Worm (Caenorhabditis elegans) whole organism, L2 larva: ENCODE data around the gene C07A4.2.

Experiments
- C34F6.9 ChIP-seq: fragments of 150-350 bp; optimal IDR thresholded peaks from 2 replicates; lab custom pipeline; 2014; ENCODE audit warnings: missing biosample characterization, missing genetic modification characterization
- F13H6.1 ChIP-seq: sonication (generic microtip); optimal IDR thresholded peaks from 2 replicates; lab custom pipeline; 2016; ENCODE audit warnings: missing genetic modification characterization, missing compliant biosample characterization
- R02D3.7 ChIP-seq: fragments of 150-350 bp; optimal IDR thresholded peaks from 2 replicates; lab custom pipeline; 2014; ENCODE audit warnings: missing biosample characterization, missing genetic modification characterization
- Y55F3AM.14 ChIP-seq: fragments of 200-800 bp; sonication (Bioruptor generic); optimal IDR thresholded peaks from 2 replicates; lab custom pipeline; 2018; ENCODE audit warnings: mild to moderate bottlenecking, missing genetic modification characterization, missing compliant biosample characterization
- ZK546.5 ChIP-seq: sonication (generic microtip); optimal IDR thresholded peaks from 2 replicates; lab custom pipeline; 2017; ENCODE audit warnings: missing biosample characterization, missing genetic modification characterization
- alr-1 ChIP-seq: fragments of 150-350 bp; optimal IDR thresholded peaks from 2 replicates; lab custom pipeline; 2014; ENCODE audit warnings: missing biosample characterization, missing genetic modification characterization
- aly-2 ChIP-seq: fragments of 150-350 bp; optimal IDR thresholded peaks from 2 replicates; lab custom pipeline; 2014; ENCODE audit warnings: missing biosample characterization, missing genetic modification characterization
- ama-1 ChIP-seq: fragments of 150-350 bp; optimal IDR thresholded peaks from 2 replicates; lab custom pipeline; 2018; ENCODE audit warnings: inconsistent platforms
- blmp-1 ChIP-seq: sonication (generic microtip); optimal IDR thresholded peaks from 2 replicates; lab custom pipeline; 2017; ENCODE audit warnings: missing genetic modification characterization, mild to moderate bottlenecking, missing compliant biosample characterization, antibody characterized with exemption, moderate library complexity; ENCODE audit not compliant: insufficient read depth
- ceh-16 ChIP-seq: fragments of 150-350 bp; optimal IDR thresholded peaks from 2 replicates; lab custom pipeline; 2014; ENCODE audit warnings: missing biosample characterization, missing genetic modification characterization
- ceh-82 ChIP-seq: fragments of 150-350 bp; optimal IDR thresholded peaks from 2 replicates; lab custom pipeline; 2014; ENCODE audit warnings: missing biosample characterization, missing genetic modification characterization
- crh-2 ChIP-seq: sonication (generic microtip); optimal IDR thresholded peaks from 2 replicates; lab custom pipeline; 2017; ENCODE audit warnings: missing biosample characterization, missing genetic modification characterization
- egl-27 ChIP-seq: sonication (generic microtip); optimal IDR thresholded peaks from 3 replicates; lab custom pipeline; 2017; ENCODE audit warnings: missing biosample characterization, missing genetic modification reagents, missing genetic modification characterization
- elt-3 ChIP-seq: sonication (generic microtip); optimal IDR thresholded peaks from 2 replicates; lab custom pipeline; 2017; ENCODE audit warnings: missing biosample characterization, missing genetic modification characterization
- fos-1 ChIP-seq: fragments of 150-350 bp; optimal IDR thresholded peaks from 2 replicates; lab custom pipeline; 2014; ENCODE audit warnings: missing biosample characterization, missing genetic modification characterization
- gmeb-1 ChIP-seq: fragments of 150-350 bp; optimal IDR thresholded peaks from 2 replicates; lab custom pipeline; 2014; ENCODE audit warnings: missing biosample characterization, missing genetic modification characterization
- lin-11 ChIP-seq: fragments of 150-350 bp; sonication (generic microtip); optimal IDR thresholded peaks from 2 replicates; lab custom pipeline; 2014; ENCODE audit warnings: missing biosample characterization, missing genetic modification characterization, inconsistent platforms, mixed read lengths
- lin-13 ChIP-seq: fragments of 150-350 bp; optimal IDR thresholded peaks from 2 replicates; lab custom pipeline; 2014; ENCODE audit warnings: missing biosample characterization, missing genetic modification reagents, missing genetic modification characterization
- lin-39 ChIP-seq: fragments of 150-350 bp; optimal IDR thresholded peaks from 2 replicates; lab custom pipeline; 2014; ENCODE audit warnings: missing biosample characterization, missing genetic modification reagents, missing genetic modification characterization
- lsy-2 ChIP-seq, 2 experiments: fragments of 150-350 bp in 1 of 2; sonication (generic microtip) in 1 of 2; optimal IDR thresholded peaks; 2 replicates each; lab custom pipeline; 2014 to 2017; ENCODE audit warnings: missing biosample characterization in 2 of 2, missing genetic modification characterization in 2 of 2
- mab-5 ChIP-seq: fragments of 150-350 bp; optimal IDR thresholded peaks from 2 replicates; lab custom pipeline; 2014; ENCODE audit warnings: missing biosample characterization, missing genetic modification characterization
- mbf-1 ChIP-seq: sonication (generic microtip); optimal IDR thresholded peaks from 2 replicates; lab custom pipeline; 2017; ENCODE audit warnings: missing biosample characterization, missing genetic modification characterization
- mdl-1 ChIP-seq, 2 experiments: fragments of 150-350 bp in 1 of 2; sonication (generic microtip) in 1 of 2; optimal IDR thresholded peaks; 2 replicates each; lab custom pipeline; 2017; ENCODE audit warnings: missing biosample characterization in 2 of 2, missing genetic modification characterization in 2 of 2
- nhr-10 ChIP-seq: sonication (generic microtip); optimal IDR thresholded peaks from 2 replicates; lab custom pipeline; 2017; ENCODE audit warnings: missing biosample characterization, missing genetic modification characterization
- nhr-11 ChIP-seq: fragments of 150-350 bp; optimal IDR thresholded peaks from 2 replicates; lab custom pipeline; 2014; ENCODE audit warnings: missing biosample characterization, missing genetic modification characterization
- nhr-12 ChIP-seq: fragments of 150-350 bp; optimal IDR thresholded peaks from 2 replicates; lab custom pipeline; 2014; ENCODE audit warnings: missing biosample characterization, missing genetic modification characterization
- nhr-129 ChIP-seq: fragments of 150-350 bp; optimal IDR thresholded peaks from 2 replicates; lab custom pipeline; 2014; ENCODE audit warnings: missing biosample characterization, missing genetic modification characterization
- nhr-21 ChIP-seq: fragments of 150-350 bp; optimal IDR thresholded peaks from 2 replicates; lab custom pipeline; 2014; ENCODE audit warnings: missing biosample characterization, missing genetic modification characterization
- nhr-23 ChIP-seq: fragments of 150-350 bp; optimal IDR thresholded peaks from 2 replicates; lab custom pipeline; 2014; ENCODE audit warnings: missing biosample characterization, missing genetic modification reagents, missing genetic modification characterization
- nhr-25 ChIP-seq: fragments of 150-350 bp; sonication (generic microtip); optimal IDR thresholded peaks from 3 replicates; lab custom pipeline; 2014; ENCODE audit warnings: missing biosample characterization, missing genetic modification characterization
- nhr-6 ChIP-seq: fragments of 150-350 bp; optimal IDR thresholded peaks from 2 replicates; lab custom pipeline; 2014; ENCODE audit warnings: missing biosample characterization, missing genetic modification characterization
- nhr-77 ChIP-seq: fragments of 150-350 bp; optimal IDR thresholded peaks from 2 replicates; lab custom pipeline; 2014; ENCODE audit warnings: missing biosample characterization, missing genetic modification characterization
- peb-1 ChIP-seq: fragments of 150-350 bp; optimal IDR thresholded peaks from 2 replicates; lab custom pipeline; 2014; ENCODE audit warnings: missing biosample characterization, missing genetic modification characterization
- sem-4 ChIP-seq: fragments of 150-350 bp; optimal IDR thresholded peaks from 2 replicates; lab custom pipeline; 2014; ENCODE audit warnings: missing biosample characterization, missing genetic modification reagents, missing genetic modification characterization
- sma-3 ChIP-seq: sonication (generic microtip); optimal IDR thresholded peaks from 2 replicates; lab custom pipeline; 2016; ENCODE audit warnings: missing genetic modification reagents, missing genetic modification characterization, missing compliant biosample characterization
- sma-9 ChIP-seq, 2 experiments: fragments of 150-350 bp in 1 of 2; sonication (generic microtip) in 1 of 2; optimal IDR thresholded peaks; 2 replicates each; lab custom pipeline; 2014 to 2016; ENCODE audit warnings: missing genetic modification characterization in 2 of 2, mild to moderate bottlenecking in 1 of 2, missing biosample characterization in 1 of 2, missing compliant biosample characterization in 1 of 2, missing genetic modification reagents in 1 of 2, moderate library complexity in 1 of 2
- snpc-4 ChIP-seq: fragments of 150-350 bp; optimal IDR thresholded peaks from 2 replicates; lab custom pipeline; 2014; ENCODE audit warnings: missing biosample characterization, missing genetic modification characterization
- unc-39 ChIP-seq: fragments of 150-350 bp; optimal IDR thresholded peaks from 2 replicates; lab custom pipeline; 2014; ENCODE audit warnings: missing biosample characterization, missing genetic modification characterization
- unc-55 ChIP-seq: fragments of 150-350 bp; sonication (generic microtip); optimal IDR thresholded peaks from 3 replicates; lab custom pipeline; 2014; ENCODE audit warnings: missing biosample characterization, missing genetic modification reagents, missing genetic modification characterization
- unc-62 ChIP-seq: fragments of 150-350 bp; optimal IDR thresholded peaks from 2 replicates; lab custom pipeline; 2014; ENCODE audit warnings: missing biosample characterization, missing genetic modification reagents, missing genetic modification characterization
- zag-1 ChIP-seq: fragments of 150-350 bp; optimal IDR thresholded peaks from 2 replicates; lab custom pipeline; 2014; ENCODE audit warnings: missing biosample characterization, missing genetic modification characterization
- ztf-1 ChIP-seq: fragments of 200-800 bp; sonication (Bioruptor generic); conservative IDR thresholded peaks from 2 replicates; pipeline ENCODE4 v1.3.6; 2022; ENCODE audit warnings: missing genetic modification characterization, missing compliant biosample characterization
- ztf-11 ChIP-seq: sonication (generic microtip); optimal IDR thresholded peaks from 2 replicates; lab custom pipeline; 2017; ENCODE audit warnings: missing biosample characterization, missing genetic modification characterization
- ztf-4 ChIP-seq: fragments of 150-350 bp; optimal IDR thresholded peaks from 2 replicates; lab custom pipeline; 2014; ENCODE audit warnings: missing biosample characterization, missing genetic modification characterization

Gene C07A4.2

DNA sequence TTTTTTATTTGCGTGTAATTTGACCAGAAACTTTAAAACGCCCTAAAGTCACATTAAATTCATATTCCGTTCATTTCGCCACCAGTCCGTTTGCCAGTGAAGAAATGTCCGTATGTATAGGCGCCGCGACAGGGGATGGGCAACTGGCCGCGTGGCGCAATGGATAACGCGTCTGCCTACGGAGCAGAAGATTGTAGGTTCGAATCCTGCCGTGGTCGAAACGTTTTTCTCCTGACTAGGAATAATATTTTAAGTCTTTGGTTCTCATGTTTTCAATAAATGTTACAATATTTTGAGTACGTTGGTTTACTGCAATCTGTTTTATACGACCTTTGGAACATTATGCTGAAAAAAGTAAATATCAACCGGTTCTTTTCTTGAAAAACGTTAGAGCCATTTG lies 27.0 kb upstream of the C07A4.2 start:
- TF ChIP-seq gmeb-1 (tag; lab: Kevin White, UChicago): peak; percentile 27
- no peak for TF ChIP-seq unc-62 (GFP tag; lab: Kevin White, UChicago)
- TF ChIP-seq unc-55 (GFP tag; lab: Kevin White, UChicago): peak; percentile 49
- TF ChIP-seq unc-39: no peak
- no peak for TF ChIP-seq R02D3.7 (tag; lab: Kevin White, UChicago)
- peak; percentile 29 for TF ChIP-seq mab-5 (tag; lab: Kevin White, UChicago)
- TF ChIP-seq aly-2 (tag; lab: Kevin White, UChicago): no peak
- TF ChIP-seq nhr-23 (tag; lab: Kevin White, UChicago): no peak
- peak; percentile 7 for TF ChIP-seq blmp-1 (tag; lab: Kevin White, UChicago)
- no peak for TF ChIP-seq nhr-25 (tag; lab: Kevin White, UChicago)
- peak; percentile 14 for TF ChIP-seq ceh-16 (tag; lab: Kevin White, UChicago)
- peak; percentile 40 for TF ChIP-seq Y55F3AM.14 (GFP tag; lab: Kevin White, UChicago)
- TF ChIP-seq nhr-11: peak; percentile 23
- peak; percentile 51 for TF ChIP-seq F13H6.1 (tag; lab: Kevin White, UChicago)
- peak; percentile 68 for TF ChIP-seq lin-13 (GFP tag; lab: Kevin White, UChicago)
- TF ChIP-seq sma-9 (GFP tag; optimal IDR thresholded peaks at IDR 0.05; lab: Kevin White, UChicago): peak; percentile 79
- no peak for TF ChIP-seq sma-9 (tag; optimal IDR thresholded peaks at IDR 0.05; lab: Kevin White, UChicago)
- no peak for TF ChIP-seq snpc-4 (tag; lab: Kevin White, UChicago)
- TF ChIP-seq nhr-129 (tag; lab: Kevin White, UChicago): peak; percentile 49
- TF ChIP-seq crh-2 (tag; lab: Kevin White, UChicago): peak; percentile 80
- TF ChIP-seq fos-1 (tag; lab: Kevin White, UChicago): peak; percentile 35
- no peak for TF ChIP-seq ama-1 (lab: Kevin White, UChicago)
- peak; percentile 16 for TF ChIP-seq sem-4
- TF ChIP-seq alr-1 (tag; lab: Kevin White, UChicago): no peak
- TF ChIP-seq ztf-4 (tag; lab: Kevin White, UChicago): peak; percentile 36
- TF ChIP-seq lsy-2 (tag; optimal IDR thresholded peaks at IDR 0.05; lab: Kevin White, UChicago): peak; percentile 35 to 49
- peak; percentile 53 for TF ChIP-seq C34F6.9
- peak; percentile 59 for TF ChIP-seq nhr-21 (tag; lab: Kevin White, UChicago)
- TF ChIP-seq nhr-6: no peak
- TF ChIP-seq sma-3 (GFP tag; lab: Kevin White, UChicago): peak; percentile 66

DNA sequence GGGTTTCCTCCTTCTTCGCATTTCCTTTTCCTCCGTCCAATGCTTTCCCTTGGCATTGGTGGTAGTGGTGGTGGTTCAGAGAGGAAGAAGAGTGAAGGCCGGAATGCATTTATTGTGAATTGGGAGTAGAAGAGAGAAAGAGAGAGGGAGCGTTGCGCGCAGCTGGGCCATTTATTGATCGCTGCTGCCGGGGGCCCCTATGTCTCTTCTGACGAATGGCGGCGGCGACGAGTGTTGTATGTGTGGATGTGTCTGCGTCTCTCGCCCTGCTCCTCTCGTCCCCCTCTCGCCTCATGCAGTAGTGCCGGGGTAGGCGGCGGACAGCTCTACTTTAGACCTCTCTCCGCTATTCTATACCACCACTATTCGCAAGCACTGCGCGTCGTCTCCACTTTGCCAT lies 25.4 kb upstream of the C07A4.2 start, which contains the start of gene unc-115:
TSS of gene unc-115 (plus strand) at position 301 of the 400 bp plus-strand sequence.
- TF ChIP-seq ceh-16 (tag; lab: Kevin White, UChicago): peak; percentile 10
- TF ChIP-seq mdl-1 (tag; optimal IDR thresholded peaks at IDR 0.05; lab: Kevin White, UChicago): peak; percentile 63 to 79
- TF ChIP-seq Y55F3AM.14 (GFP tag; lab: Kevin White, UChicago): peak; percentile 40
- TF ChIP-seq mbf-1 (tag; lab: Kevin White, UChicago): no peak
- peak; percentile 65 for TF ChIP-seq sma-3 (GFP tag; lab: Kevin White, UChicago)
- TF ChIP-seq elt-3 (tag; lab: Kevin White, UChicago): no peak
- peak; percentile 81 for TF ChIP-seq sma-9 (GFP tag; optimal IDR thresholded peaks at IDR 0.05; lab: Kevin White, UChicago)
- TF ChIP-seq sma-9 (tag; optimal IDR thresholded peaks at IDR 0.05; lab: Kevin White, UChicago): no peak
- TF ChIP-seq ztf-4 (tag; lab: Kevin White, UChicago): peak; percentile 38
- peak; percentile 93 for TF ChIP-seq F13H6.1 (tag; lab: Kevin White, UChicago)
- no peak for TF ChIP-seq gmeb-1 (tag; lab: Kevin White, UChicago)
- TF ChIP-seq nhr-12 (tag; lab: Kevin White, UChicago): no peak
- peak; percentile 79 for TF ChIP-seq nhr-129 (tag; lab: Kevin White, UChicago)
- TF ChIP-seq nhr-6: peak; percentile 34
- TF ChIP-seq crh-2 (tag; lab: Kevin White, UChicago): peak; percentile 84
- TF ChIP-seq lin-39 (tag; lab: Kevin White, UChicago): peak; percentile 73
- peak; percentile 37 for TF ChIP-seq fos-1 (tag; lab: Kevin White, UChicago)
- TF ChIP-seq ztf-11 (tag; lab: Kevin White, UChicago): peak; percentile 28
- TF ChIP-seq unc-55 (GFP tag; lab: Kevin White, UChicago): peak; percentile 92
- peak; percentile 86 for TF ChIP-seq peb-1 (tag; lab: Kevin White, UChicago)
- TF ChIP-seq unc-62 (GFP tag; lab: Kevin White, UChicago): peak; percentile 55
- no peak for TF ChIP-seq nhr-10 (tag; lab: Kevin White, UChicago)
- no peak for TF ChIP-seq nhr-77
- TF ChIP-seq zag-1 (tag; lab: Kevin White, UChicago): peak; percentile 90
- TF ChIP-seq mab-5 (tag; lab: Kevin White, UChicago): peak; percentile 81
- TF ChIP-seq lin-13 (GFP tag; lab: Kevin White, UChicago): peak; percentile 52
- no peak for TF ChIP-seq ZK546.5 (tag; lab: Kevin White, UChicago)
- peak; percentile 76 for TF ChIP-seq snpc-4 (tag; lab: Kevin White, UChicago)
- peak; percentile 89 for TF ChIP-seq egl-27 (tag; lab: Kevin White, UChicago)
- TF ChIP-seq alr-1 (tag; lab: Kevin White, UChicago): no peak
- TF ChIP-seq aly-2 (tag; lab: Kevin White, UChicago): no peak
- no peak for TF ChIP-seq nhr-11
- TF ChIP-seq lin-11: peak; percentile 72
- peak; percentile 50 for TF ChIP-seq unc-39
- TF ChIP-seq blmp-1 (tag; lab: Kevin White, UChicago): peak; percentile 76
- TF ChIP-seq R02D3.7 (tag; lab: Kevin White, UChicago): no peak
- TF ChIP-seq ceh-82 (tag; lab: Kevin White, UChicago): peak; percentile 6
- peak; percentile 69 for TF ChIP-seq C34F6.9
- peak; percentile 52 for TF ChIP-seq nhr-21 (tag; lab: Kevin White, UChicago)
- TF ChIP-seq lsy-2 (tag; optimal IDR thresholded peaks at IDR 0.05; lab: Kevin White, UChicago): peak; percentile 49 to 70
- peak; percentile 70 for TF ChIP-seq sem-4
- TF ChIP-seq ztf-1 (GFP tag; lab: Robert Waterston, UW): no peak
